Fruit fly (Drosophila melanogaster): ENCODE measurements around the gene CG43755.

DNA sequence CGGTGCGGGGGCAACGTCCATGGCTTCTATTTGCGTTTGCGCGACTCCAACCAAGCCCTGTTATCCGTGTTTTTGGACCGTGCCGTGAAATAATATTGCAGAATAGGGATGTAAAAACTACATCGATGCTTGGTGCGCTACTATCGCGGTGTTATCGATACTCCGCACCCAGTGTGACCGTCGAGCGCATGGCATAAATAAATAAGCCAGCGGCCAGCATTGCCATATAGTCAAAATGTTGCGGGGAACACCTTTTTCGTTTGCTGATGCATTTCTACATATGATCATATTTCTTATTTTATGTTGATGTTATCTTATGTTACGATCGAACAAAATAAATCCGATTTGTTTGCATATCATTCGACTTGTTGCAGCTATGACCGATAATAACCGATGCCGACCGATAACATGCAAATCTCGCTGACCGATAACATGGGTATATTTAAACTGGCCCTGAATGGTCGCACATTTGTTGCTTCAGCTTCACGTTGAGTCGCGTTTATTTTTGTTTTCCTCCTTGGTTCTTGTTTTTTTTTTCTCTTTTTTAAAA, 52.4 kb downstream of the CG43755 start, which contains the start of gene smo:
- TF ChIP-seq CG7101 (tag; optimal IDR thresholded peaks at IDR 0.05) (no peak), Mnt (GFP tag; optimal IDR thresholded peaks at IDR 0.05) (peak; percentile 75), CG33017 (tag; optimal IDR thresholded peaks at IDR 0.05) (no peak), kay (GFP tag; ENCODE audit: borderline replicate concordance) (no peak), CG1620 (GFP tag; optimal IDR thresholded peaks at IDR 0.05) (peak; percentile 25), tj (GFP tag; optimal IDR thresholded peaks at IDR 0.05) (peak; percentile 21), toe (GFP tag; optimal IDR thresholded peaks at IDR 0.05) (no peak), Clk (GFP tag; optimal IDR thresholded peaks at IDR 0.05) (no peak)

Data from whole organism, adult.